Worm (Caenorhabditis elegans): ENCODE data around the gene appg-1.

The appg-1 gene

DNA sequence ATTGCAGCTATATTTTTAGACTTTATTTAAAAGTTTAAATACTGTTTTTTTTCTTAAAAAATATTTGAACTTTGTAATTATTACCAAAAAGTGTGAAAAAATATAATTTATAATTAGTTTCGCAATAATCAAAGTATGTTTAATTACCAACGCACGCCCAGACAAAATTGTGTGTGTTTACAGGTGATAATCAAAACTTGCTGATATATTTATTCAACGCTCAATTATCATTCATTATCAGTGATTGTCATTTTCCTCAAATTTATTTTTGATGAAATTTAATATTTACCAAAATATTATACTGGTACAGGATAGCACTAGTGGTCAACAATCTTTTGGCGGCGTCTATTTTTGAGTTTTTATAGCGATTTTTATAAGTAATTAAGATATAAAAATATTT is 47.2 kb downstream of the appg-1 start:
- peak; percentile 39; the same call in 1 of the 2 replicates for TF ChIP-seq php-3 (GFP tag; IDR thresholded peaks at IDR 0.05)
- TF ChIP-seq dve-1 (tag; optimal IDR thresholded peaks at IDR 0.05; ENCODE audit: insufficient read depth): peak; percentile 31
- TF ChIP-seq daf-16 (GFP tag; optimal IDR thresholded peaks at IDR 0.05): no peak
- TF ChIP-seq daf-16 (tag; optimal IDR thresholded peaks at IDR 0.05): peak; percentile 99
- TF ChIP-seq hlh-11 (tag; optimal IDR thresholded peaks at IDR 0.05): peak; percentile 4
- TF ChIP-seq gei-8 (GFP tag; optimal IDR thresholded peaks at IDR 0.05): no peak
- no peak for TF ChIP-seq F10B5.3 (tag; optimal IDR thresholded peaks at IDR 0.05)
- TF ChIP-seq ceh-28 (tag; optimal IDR thresholded peaks at IDR 0.05): no peak
- TF ChIP-seq aha-1 (tag): peak; percentile 51

ce11 chrII:10373536-10374169 is 47.8 kb downstream of the appg-1 start:
- TF ChIP-seq nhr-77 (tag; optimal IDR thresholded peaks at IDR 0.05) (no peak), ceh-28 (tag; optimal IDR thresholded peaks at IDR 0.05) (no peak), daf-16 (GFP tag; optimal IDR thresholded peaks at IDR 0.05) (no peak), daf-16 (tag; optimal IDR thresholded peaks at IDR 0.05) (no peak), lin-38 (GFP tag; IDR thresholded peaks at IDR 0.05) (no peak), rbr-2 (tag; optimal IDR thresholded peaks at IDR 0.05) (peak; percentile 7), sdz-12 (GFP tag; optimal IDR thresholded peaks at IDR 0.05) (no peak), aha-1 (tag) (peak; percentile 79), mep-1 (tag; optimal IDR thresholded peaks at IDR 0.05) (peak; percentile 30), php-3 (GFP tag; IDR thresholded peaks at IDR 0.05) (no peak)

- peak; percentile 10 for TF ChIP-seq nhr-6 (tag; optimal IDR thresholded peaks at IDR 0.05)
- TF ChIP-seq nhr-102 (tag; optimal IDR thresholded peaks at IDR 0.05): no peak
Measured at ce11 chrII:10374776-10375175, 48.9 kb downstream of the appg-1 start.

ce11 chrII:10377901-10378300 is 52.1 kb downstream of the appg-1 start:
- TF ChIP-seq ztf-11 (tag; optimal IDR thresholded peaks at IDR 0.05) (no peak), snpc-4 (tag; optimal IDR thresholded peaks at IDR 0.05) (no peak), fos-1 (tag; optimal IDR thresholded peaks at IDR 0.05) (no peak), mdl-1 (tag; optimal IDR thresholded peaks at IDR 0.05) (no peak), nhr-25 (tag; optimal IDR thresholded peaks at IDR 0.05; ENCODE audit: borderline replicate concordance, insufficient read depth) (peak; percentile 14)

ce11 chrII:10379546-10379945 is 53.7 kb downstream of the appg-1 start:
- TF ChIP-seq ZK546.5 (tag; optimal IDR thresholded peaks at IDR 0.05) (no peak), rbr-2 (tag; optimal IDR thresholded peaks at IDR 0.05) (peak; percentile 6), set-16 (GFP tag; IDR thresholded peaks at IDR 0.05) (peak; percentile 65; the same call in 1 of the 2 replicates), hmg-1.1 (GFP tag; IDR thresholded peaks at IDR 0.05) (peak; percentile 58), madf-5 (GFP tag; IDR thresholded peaks at IDR 0.05) (no peak), daf-12 (tag; optimal IDR thresholded peaks at IDR 0.05) (no peak)

- no peak for TF ChIP-seq F37D6.2 (tag; optimal IDR thresholded peaks at IDR 0.05)
- no peak for TF ChIP-seq snpc-1.2 (GFP tag; IDR thresholded peaks at IDR 0.05)
- no peak for TF ChIP-seq madf-5 (GFP tag; IDR thresholded peaks at IDR 0.05)
- no peak for TF ChIP-seq snpc-4 (tag; optimal IDR thresholded peaks at IDR 0.05)
- no peak for TF ChIP-seq cey-2 (tag; optimal IDR thresholded peaks at IDR 0.05; ENCODE audit: borderline replicate concordance, insufficient read depth)
- no peak for TF ChIP-seq vab-7 (GFP tag; IDR thresholded peaks at IDR 0.05)
- TF ChIP-seq ctbp-1 (GFP tag; IDR thresholded peaks at IDR 0.05): no peak
- no peak for TF ChIP-seq T20F7.1 (GFP tag; optimal IDR thresholded peaks at IDR 0.05)
- no peak for TF ChIP-seq fkh-10 (GFP tag; optimal IDR thresholded peaks at IDR 0.05)
- peak; percentile 72 for TF ChIP-seq mxl-3 (GFP tag; optimal IDR thresholded peaks at IDR 0.05)
- no peak for TF ChIP-seq lin-1 (GFP tag; IDR thresholded peaks at IDR 0.05)
- no peak for TF ChIP-seq ZK337.2 (GFP tag; IDR thresholded peaks at IDR 0.05)
- no peak for TF ChIP-seq zfp-2 (tag; optimal IDR thresholded peaks at IDR 0.05)
- 0 out of 2 replicates have a peak, but pooled peaks have one; percentile 31 for TF ChIP-seq nhr-41 (GFP tag; IDR thresholded peaks at IDR 0.05)
- no peak for TF ChIP-seq lin-13 (GFP tag; optimal IDR thresholded peaks at IDR 0.05)
- no peak for TF ChIP-seq unc-130 (GFP tag; optimal IDR thresholded peaks at IDR 0.05)
- no peak for TF ChIP-seq aly-2 (tag; optimal IDR thresholded peaks at IDR 0.05)
- no peak for TF ChIP-seq sdz-12 (GFP tag; optimal IDR thresholded peaks at IDR 0.05)
- no peak for TF ChIP-seq Y75B8A.6 (GFP tag; IDR thresholded peaks at IDR 0.05)
- TF ChIP-seq rbr-2 (tag; optimal IDR thresholded peaks at IDR 0.05): peak; percentile 49
Measured at ce11 chrII:10382247-10382646, 56.4 kb downstream of the appg-1 start.

Data from whole organism, L4 larva.